Fruit fly (Drosophila melanogaster) whole organism, embryonic: ENCODE measurements around the gene CG33679.

Experiments used
- ATbp ChIP-seq: fragments of 200-800 bp; sonication (Bioruptor generic); optimal IDR thresholded peaks from 2 replicates; lab custom pipeline; 2017; ENCODE audit warnings: missing biosample characterization, mild to moderate bottlenecking, missing genetic modification characterization, missing genetic modification reagents
- Antp ChIP-seq: fragments of 200-800 bp; sonication (Bioruptor generic); optimal IDR thresholded peaks from 3 replicates; lab custom pipeline; 2016; ENCODE audit warnings: missing biosample characterization, missing genetic modification characterization
- Atf3 ChIP-seq: fragments of 200-800 bp; sonication (Bioruptor generic); optimal IDR thresholded peaks from 3 replicates; lab custom pipeline; 2016; ENCODE audit warnings: missing biosample characterization, missing genetic modification characterization
- Blimp-1 ChIP-seq: fragments of 200-800 bp; sonication (Bioruptor generic); optimal IDR thresholded peaks from 3 replicates; lab custom pipeline; 2018; ENCODE audit warnings: missing biosample characterization, missing genetic modification characterization, mild to moderate bottlenecking, moderate library complexity, missing genetic modification reagents
- CG10431 ChIP-seq: fragments of 200-800 bp; sonication (Bioruptor generic); optimal IDR thresholded peaks from 3 replicates; lab custom pipeline; 2018; ENCODE audit warnings: missing biosample characterization, mild to moderate bottlenecking, missing genetic modification characterization
- CG10979 ChIP-seq: fragments of 200-800 bp; sonication (Bioruptor generic); optimal IDR thresholded peaks from 2 replicates; lab custom pipeline; 2018; ENCODE audit warnings: missing biosample characterization, mild to moderate bottlenecking, missing genetic modification characterization, moderate library complexity
- CG16779 ChIP-seq: fragments of 200-800 bp; sonication (Bioruptor generic); IDR thresholded peaks from 2 replicates; pipeline ENCODE4 v1.3.6; 2022; ENCODE audit warnings: missing biosample characterization, missing genetic modification characterization
- CG1832 ChIP-seq: fragments of 200-800 bp; sonication (Bioruptor generic); optimal IDR thresholded peaks from 2 replicates; lab custom pipeline; 2017; ENCODE audit warnings: missing biosample characterization, mild to moderate bottlenecking, missing genetic modification characterization, inconsistent platforms
- CG31224 ChIP-seq: fragments of 200-800 bp; sonication (Bioruptor generic); IDR thresholded peaks from 2 replicates; pipeline ENCODE4 v1.3.6; 2022; ENCODE audit warnings: missing biosample characterization, missing genetic modification characterization
- CG3281 ChIP-seq: fragments of 200-800 bp; sonication (Bioruptor generic); optimal IDR thresholded peaks from 3 replicates; lab custom pipeline; 2017; ENCODE audit warnings: missing biosample characterization, mild to moderate bottlenecking, missing genetic modification characterization
- CG34376 ChIP-seq: fragments of 200-800 bp; sonication (Bioruptor generic); optimal IDR thresholded peaks from 2 replicates; lab custom pipeline; 2018; ENCODE audit warnings: missing biosample characterization, mild to moderate bottlenecking, missing genetic modification characterization
- CG3838 ChIP-seq: fragments of 200-800 bp; sonication (Bioruptor generic); optimal IDR thresholded peaks from 3 replicates; lab custom pipeline; 2016; ENCODE audit warnings: missing biosample characterization, missing genetic modification characterization
- CG3847 ChIP-seq: fragments of 200-800 bp; sonication (Bioruptor generic); IDR thresholded peaks from 2 replicates; pipeline ENCODE4 v1.3.6; 2022; ENCODE audit warnings: missing biosample characterization, missing genetic modification characterization
- CG3995 ChIP-seq: fragments of 200-800 bp; sonication (Bioruptor generic); optimal IDR thresholded peaks from 3 replicates; lab custom pipeline; 2016; ENCODE audit warnings: missing biosample characterization, missing genetic modification characterization
- CG6689 ChIP-seq: fragments of 200-800 bp; sonication (Bioruptor generic); IDR thresholded peaks from 2 replicates; pipeline ENCODE4 v1.3.6; 2022; ENCODE audit warnings: missing biosample characterization, missing genetic modification characterization
- CG7839 ChIP-seq: fragments of 200-800 bp; sonication (Bioruptor generic); optimal IDR thresholded peaks from 3 replicates; lab custom pipeline; 2018; ENCODE audit warnings: missing biosample characterization, mild to moderate bottlenecking, missing genetic modification characterization, moderate library complexity
- CG9797 ChIP-seq: fragments of 200-800 bp; sonication (Bioruptor generic); optimal IDR thresholded peaks from 3 replicates; lab custom pipeline; 2018; ENCODE audit warnings: missing biosample characterization, mild to moderate bottlenecking, missing genetic modification characterization
- D19B ChIP-seq: fragments of 200-800 bp; sonication (Bioruptor generic); optimal IDR thresholded peaks from 2 replicates; lab custom pipeline; 2017; ENCODE audit warnings: missing biosample characterization, mild to moderate bottlenecking, missing genetic modification characterization
- Dad ChIP-seq: fragments of 200-800 bp; sonication (Bioruptor generic); optimal IDR thresholded peaks from 3 replicates; lab custom pipeline; 2016; ENCODE audit warnings: missing biosample characterization, missing genetic modification characterization
- Dek ChIP-seq: fragments of 200-800 bp; sonication (Bioruptor generic); optimal IDR thresholded peaks from 3 replicates; lab custom pipeline; 2019; ENCODE audit warnings: missing biosample characterization, mild to moderate bottlenecking, missing genetic modification characterization, moderate library complexity
- Dll ChIP-seq: fragments of 200-800 bp; sonication (Bioruptor generic); IDR thresholded peaks from 4 replicates; pipeline ENCODE4 v1.3.6; 2022; ENCODE audit warnings: missing biosample characterization, missing genetic modification characterization; ENCODE audit not compliant: partially characterized antibody
- Eip74EF ChIP-seq, 2 experiments: fragments of 200-800 bp in 1 of 2; fragments of >200 bp in 1 of 2; sonication (Bioruptor generic) in 1 of 2; optimal IDR thresholded peaks; 2 replicates each; lab custom pipeline; 2017 to 2019; ENCODE audit warnings: missing biosample characterization in 2 of 2, missing genetic modification characterization in 2 of 2, mild to moderate bottlenecking in 1 of 2, moderate library complexity in 1 of 2
- HLH4C ChIP-seq: fragments of 200-800 bp; sonication (Bioruptor generic); IDR thresholded peaks from 3 replicates; pipeline ENCODE4 v1.3.6; 2022; ENCODE audit warnings: missing biosample characterization, missing genetic modification characterization; ENCODE audit not compliant: partially characterized antibody
- HLH54F ChIP-seq: fragments of 200-800 bp; sonication (Bioruptor generic); optimal IDR thresholded peaks from 3 replicates; lab custom pipeline; 2016; ENCODE audit warnings: missing biosample characterization, missing genetic modification characterization
- Mad ChIP-seq: fragments of 200-800 bp; sonication (Bioruptor generic); optimal IDR thresholded peaks from 2 replicates; lab custom pipeline; 2016; ENCODE audit warnings: missing biosample characterization, missing genetic modification characterization
- Mrtf ChIP-seq: fragments of 200-800 bp; sonication (Bioruptor generic); IDR thresholded peaks from 3 replicates; pipeline ENCODE4 v1.3.6; 2022; ENCODE audit warnings: missing biosample characterization, missing genetic modification characterization
- Taf1 ChIP-seq: fragments of 200-800 bp; sonication (Bioruptor generic); IDR thresholded peaks from 2 replicates; pipeline ENCODE4 v1.3.6; 2022; ENCODE audit warnings: missing biosample characterization, missing genetic modification characterization
- Trl ChIP-seq, 3 experiments: fragments of >200 bp in 2 of 3; fragments of 200-800 bp in 1 of 3; sonication (Bioruptor generic) in 1 of 3; optimal IDR thresholded peaks; 2 replicates in 1 of 3; 3 replicates in 2 of 3; lab custom pipeline; 2016 to 2017; ENCODE audit warnings: missing biosample characterization in 1 of 3, missing genetic modification characterization in 1 of 3
- ab ChIP-seq: fragments of 200-800 bp; sonication (Bioruptor generic); optimal IDR thresholded peaks from 2 replicates; lab custom pipeline; 2016; ENCODE audit warnings: missing biosample characterization, missing genetic modification characterization
- cad ChIP-seq: fragments of >200 bp; optimal IDR thresholded peaks from 2 replicates; lab custom pipeline; 2017; ENCODE audit warnings: missing biosample characterization, missing genetic modification characterization
- chif ChIP-seq, 2 experiments: fragments of 200-800 bp; sonication (Bioruptor generic); optimal IDR thresholded peaks; 3 replicates each; lab custom pipeline; 2016; ENCODE audit warnings: missing biosample characterization in 2 of 2, missing genetic modification characterization in 2 of 2
- dimm ChIP-seq: fragments of 200-800 bp; sonication (Bioruptor generic); IDR thresholded peaks from 2 replicates; pipeline ENCODE4 v1.3.6; 2022; ENCODE audit warnings: missing biosample characterization, missing genetic modification characterization
- ewg ChIP-seq: fragments of 200-800 bp; sonication (Bioruptor generic); optimal IDR thresholded peaks from 3 replicates; lab custom pipeline; 2017; ENCODE audit warnings: mild to moderate bottlenecking, missing biosample characterization, missing genetic modification reagents, missing genetic modification characterization
- fu2 ChIP-seq: fragments of 200-800 bp; sonication (Bioruptor generic); optimal IDR thresholded peaks from 2 replicates; lab custom pipeline; 2016; ENCODE audit warnings: missing biosample characterization, missing genetic modification characterization
- gce ChIP-seq: fragments of 200-800 bp; sonication (Bioruptor generic); IDR thresholded peaks from 3 replicates; pipeline ENCODE4 v1.3.6; 2022; ENCODE audit warnings: missing biosample characterization, missing genetic modification characterization
- gro ChIP-seq: fragments of 200-800 bp; sonication (Bioruptor generic); optimal IDR thresholded peaks from 2 replicates; lab custom pipeline; 2016; ENCODE audit warnings: missing biosample characterization, missing genetic modification characterization
- gt ChIP-seq: fragments of 200-800 bp; sonication (Bioruptor generic); IDR thresholded peaks from 2 replicates; pipeline ENCODE4 v1.3.6; 2022; ENCODE audit warnings: missing biosample characterization, missing genetic modification characterization
- hth ChIP-seq: fragments of >200 bp; optimal IDR thresholded peaks from 2 replicates; lab custom pipeline; 2017; ENCODE audit warnings: inconsistent platforms
- kni ChIP-seq: fragments of 200-800 bp; sonication (Bioruptor generic); optimal IDR thresholded peaks from 3 replicates; lab custom pipeline; 2017; ENCODE audit warnings: mild to moderate bottlenecking, missing biosample characterization, missing genetic modification reagents, missing genetic modification characterization
- lov ChIP-seq, 2 experiments: fragments of 200-800 bp in 1 of 2; fragments of >200 bp in 1 of 2; sonication (Bioruptor generic) in 1 of 2; IDR thresholded peaks in 1 of 2; optimal IDR thresholded peaks in 1 of 2; 2 replicates in 1 of 2; 3 replicates in 1 of 2; pipeline versions ENCODE4 v1.3.6 to Lab custom; 2017 to 2022; ENCODE audit warnings: missing biosample characterization in 1 of 2, missing genetic modification characterization in 1 of 2
- maf-S ChIP-seq: fragments of 200-800 bp; sonication (Bioruptor generic); optimal IDR thresholded peaks from 2 replicates; lab custom pipeline; 2016; ENCODE audit warnings: missing biosample characterization, missing genetic modification characterization
- row ChIP-seq: fragments of 200-800 bp; sonication (Bioruptor generic); IDR thresholded peaks from 3 replicates; pipeline ENCODE4 v1.3.6; 2022; ENCODE audit warnings: missing biosample characterization, missing genetic modification characterization
- schlank ChIP-seq: fragments of 200-800 bp; sonication (Bioruptor generic); optimal IDR thresholded peaks from 2 replicates; lab custom pipeline; 2018; ENCODE audit warnings: missing biosample characterization, mild to moderate bottlenecking, missing genetic modification characterization
- sima ChIP-seq: fragments of 200-800 bp; sonication (Bioruptor generic); optimal IDR thresholded peaks from 2 replicates; lab custom pipeline; 2016; ENCODE audit warnings: missing biosample characterization, missing genetic modification characterization
- sug ChIP-seq: fragments of 200-800 bp; optimal IDR thresholded peaks from 2 replicates; lab custom pipeline; 2019; ENCODE audit warnings: missing biosample characterization, mild to moderate bottlenecking, missing genetic modification characterization, moderate library complexity
- tll ChIP-seq, 2 experiments: fragments of 200-800 bp in 1 of 2; fragments of >200 bp in 1 of 2; sonication (Bioruptor generic) in 1 of 2; optimal IDR thresholded peaks; 2 replicates each; lab custom pipeline; 2017 to 2019; ENCODE audit warnings: missing biosample characterization in 2 of 2, missing genetic modification characterization in 2 of 2, mild to moderate bottlenecking in 1 of 2, moderate library complexity in 1 of 2
- trh ChIP-seq: fragments of 200-800 bp; sonication (Bioruptor generic); optimal IDR thresholded peaks from 2 replicates; lab custom pipeline; 2016; ENCODE audit warnings: missing biosample characterization, missing genetic modification characterization
- unc-4 ChIP-seq: fragments of 200-800 bp; sonication (Bioruptor generic); IDR thresholded peaks from 2 replicates; pipeline ENCODE4 v1.3.6; 2022; ENCODE audit warnings: missing biosample characterization, missing genetic modification characterization; ENCODE audit not compliant: partially characterized antibody
- zfh2 ChIP-seq: fragments of 200-800 bp; sonication (Bioruptor generic); optimal IDR thresholded peaks from 2 replicates; lab custom pipeline; 2016; ENCODE audit warnings: missing biosample characterization, missing genetic modification characterization

The CG33679 gene

dm6 chr2L:15009703-15010102 is 48.4 kb upstream of the CG33679 start, which contains the start of the genes THG and Rnmt (continued):
- TF ChIP-seq Dll (GFP tag; lab: Robert Waterston, UW), result peak; percentile 96
- TF ChIP-seq CG6689 (GFP tag; lab: Robert Waterston, UW), result peak; percentile 89
- peak; percentile 48; the same call in 1 of the 2 replicates for TF ChIP-seq Taf1 (GFP tag; lab: Robert Waterston, UW)
- TF ChIP-seq CG34376, result peak; percentile 61
- TF ChIP-seq CG10979 (tag; lab: Kevin White, UChicago), result peak; percentile 77
- TF ChIP-seq row, result peak; percentile 94
- TF ChIP-seq ATbp (GFP tag; lab: Kevin White, UChicago), result peak; percentile 57
- peak; percentile 65 for TF ChIP-seq zfh2 (GFP tag; lab: Kevin White, UChicago)
- TF ChIP-seq CG7839 (tag; lab: Kevin White, UChicago), result peak; percentile 75
- peak; percentile 84 for TF ChIP-seq CG3847 (GFP tag; lab: Robert Waterston, UW)
- TF ChIP-seq kni (GFP tag; lab: Kevin White, UChicago), result no peak
- peak; percentile 67 for TF ChIP-seq gro (GFP tag; lab: Kevin White, UChicago)
- peak; percentile 64 for TF ChIP-seq Dad (GFP tag; lab: Kevin White, UChicago)
- no peak for TF ChIP-seq Trl (optimal IDR thresholded peaks at IDR 0.05; lab: Kevin White, UChicago)
- TF ChIP-seq Trl (GFP tag; optimal IDR thresholded peaks at IDR 0.05; lab: Kevin White, UChicago), result peak; percentile 69
- no peak for TF ChIP-seq hth (lab: Kevin White, UChicago)
- peak; percentile 74 for TF ChIP-seq CG3281 (GFP tag; lab: Kevin White, UChicago)
- TF ChIP-seq CG10431 (GFP tag; lab: Kevin White, UChicago), result peak; percentile 7
- peak; percentile 73 for TF ChIP-seq Blimp-1 (GFP tag; lab: Kevin White, UChicago)
- TF ChIP-seq lov (optimal IDR thresholded peaks at IDR 0.05; lab: Kevin White, UChicago), result no peak
- TF ChIP-seq lov (GFP tag; IDR thresholded peaks at IDR 0.05; lab: Robert Waterston, UW), result peak; percentile 80; the same call in 1 of the 3 replicates
- TF ChIP-seq ab (GFP tag; lab: Kevin White, UChicago), result no peak
- TF ChIP-seq gt (GFP tag; lab: Robert Waterston, UW), result peak; percentile 59
- peak; percentile 3 for TF ChIP-seq D19B (GFP tag; lab: Kevin White, UChicago)
- TF ChIP-seq CG16779, result 0 out of 2 replicates have a peak, but pooled peaks have one; percentile 9
- TF ChIP-seq HLH4C (GFP tag; lab: Robert Waterston, UW), result peak; percentile 85
- no peak for TF ChIP-seq cad (GFP tag; lab: Kevin White, UChicago)
- peak; percentile 93 for TF ChIP-seq unc-4
- TF ChIP-seq ewg, result peak; percentile 55
- TF ChIP-seq gce (GFP tag; lab: Robert Waterston, UW), result peak; percentile 83; the same call in 2 of the 3 replicates
- TF ChIP-seq CG3995 (GFP tag; lab: Kevin White, UChicago), result peak; percentile 50
- TF ChIP-seq HLH54F (GFP tag; lab: Kevin White, UChicago), result peak; percentile 66
- TF ChIP-seq maf-S (GFP tag; lab: Kevin White, UChicago), result peak; percentile 43
- TF ChIP-seq CG3838, result peak; percentile 49
- TF ChIP-seq Antp (GFP tag; lab: Kevin White, UChicago), result peak; percentile 55
- TF ChIP-seq Dek, result peak; percentile 73
- TF ChIP-seq tll (GFP tag; optimal IDR thresholded peaks at IDR 0.05; lab: Kevin White, UChicago), result no peak
- TF ChIP-seq Mrtf (GFP tag; lab: Robert Waterston, UW), result peak; percentile 80
- peak; percentile 58 for TF ChIP-seq CG31224
- peak; percentile 83 for TF ChIP-seq sug (tag; lab: Kevin White, UChicago)
- TF ChIP-seq schlank (tag; lab: Kevin White, UChicago), result no peak
- peak; percentile 5 for TF ChIP-seq fu2 (GFP tag; lab: Kevin White, UChicago)
- peak; percentile 58 for TF ChIP-seq trh
- peak; percentile 62 to 69 for TF ChIP-seq chif (GFP tag; optimal IDR thresholded peaks at IDR 0.05; lab: Kevin White, UChicago)
- no peak for TF ChIP-seq sima (GFP tag; lab: Kevin White, UChicago)
- TF ChIP-seq dimm (GFP tag; lab: Robert Waterston, UW), result peak; percentile 42; the same call in 1 of the 2 replicates
- TF ChIP-seq Mad (GFP tag; lab: Kevin White, UChicago), result peak; percentile 74
- TF ChIP-seq CG1832, result no peak
- TF ChIP-seq CG9797 (GFP tag; lab: Kevin White, UChicago), result peak; percentile 30
- peak; percentile 46 for TF ChIP-seq Atf3
- TF ChIP-seq Eip74EF (GFP tag; optimal IDR thresholded peaks at IDR 0.05; lab: Kevin White, UChicago), result peak in 1 of 2 experiments; percentile 1
